Fruit fly (Drosophila melanogaster) whole organism, embryonic: ENCODE results near the gene CG9799.

ENCODE experiments used
- Aef1 ChIP-seq: fragments of 200-800 bp; sonication (Bioruptor generic); IDR thresholded peaks from 3 replicates; pipeline ENCODE4 v1.3.6; 2022; ENCODE audit warnings: missing biosample characterization, missing genetic modification characterization
- Atf-2 ChIP-seq: fragments of 200-800 bp; sonication (Bioruptor generic); optimal IDR thresholded peaks from 2 replicates; lab custom pipeline; 2016; ENCODE audit warnings: missing biosample characterization, missing genetic modification characterization
- B-H2 ChIP-seq: fragments of 200-800 bp; sonication (Bioruptor generic); optimal IDR thresholded peaks from 2 replicates; lab custom pipeline; 2018; ENCODE audit warnings: missing biosample characterization, mild to moderate bottlenecking, missing genetic modification characterization
- CG11504 ChIP-seq: fragments of 200-800 bp; sonication (Bioruptor generic); optimal IDR thresholded peaks from 3 replicates; lab custom pipeline; 2019; ENCODE audit warnings: missing biosample characterization, mild to moderate bottlenecking, missing genetic modification characterization, moderate library complexity
- CG12219 ChIP-seq: fragments of 200-800 bp; sonication (Bioruptor generic); optimal IDR thresholded peaks from 3 replicates; lab custom pipeline; 2018; ENCODE audit warnings: missing biosample characterization, mild to moderate bottlenecking, missing genetic modification characterization
- CG1233 ChIP-seq: fragments of 200-800 bp; sonication (Bioruptor generic); optimal IDR thresholded peaks from 4 replicates; lab custom pipeline; 2018; ENCODE audit warnings: missing biosample characterization, mild to moderate bottlenecking, missing genetic modification characterization
- CG14710 ChIP-seq: fragments of 200-800 bp; sonication (Bioruptor generic); optimal IDR thresholded peaks from 3 replicates; lab custom pipeline; 2019; ENCODE audit warnings: missing biosample characterization, mild to moderate bottlenecking, missing genetic modification characterization, moderate library complexity
- CG15514 ChIP-seq: fragments of 200-800 bp; sonication (Bioruptor generic); optimal IDR thresholded peaks from 3 replicates; lab custom pipeline; 2017; ENCODE audit warnings: missing biosample characterization, missing genetic modification characterization, mild to moderate bottlenecking, moderate library complexity, missing genetic modification reagents
- CG17829 ChIP-seq: fragments of 200-800 bp; optimal IDR thresholded peaks from 2 replicates; lab custom pipeline; 2019; ENCODE audit warnings: missing biosample characterization, mild to moderate bottlenecking, missing genetic modification characterization, moderate library complexity
- CG18262 ChIP-seq: fragments of 200-800 bp; optimal IDR thresholded peaks from 3 replicates; lab custom pipeline; 2019; ENCODE audit warnings: missing biosample characterization, mild to moderate bottlenecking, missing genetic modification characterization, moderate library complexity
- CG33557 ChIP-seq: fragments of 200-800 bp; sonication (Bioruptor generic); optimal IDR thresholded peaks from 2 replicates; lab custom pipeline; 2019; ENCODE audit warnings: missing biosample characterization, mild to moderate bottlenecking, missing genetic modification characterization, moderate library complexity
- CG6813 ChIP-seq: fragments of 200-800 bp; sonication (Bioruptor generic); optimal IDR thresholded peaks from 2 replicates; lab custom pipeline; 2017; ENCODE audit warnings: missing biosample characterization, missing genetic modification characterization, mild to moderate bottlenecking, moderate library complexity, missing genetic modification reagents
- CG8290 ChIP-seq, 3 experiments: fragments of 200-800 bp; sonication (Bioruptor generic); optimal IDR thresholded peaks; 2 replicates each; lab custom pipeline; 2016 to 2019; ENCODE audit warnings: missing biosample characterization in 3 of 3, missing genetic modification characterization in 3 of 3, mild to moderate bottlenecking in 2 of 3, moderate library complexity in 1 of 3
- CG8388 ChIP-seq: fragments of 200-800 bp; sonication (Bioruptor generic); optimal IDR thresholded peaks from 2 replicates; lab custom pipeline; 2019; ENCODE audit warnings: missing biosample characterization, mild to moderate bottlenecking, missing genetic modification characterization, moderate library complexity
- CkIIα-i1 ChIP-seq: fragments of 200-800 bp; sonication (Bioruptor generic); IDR thresholded peaks from 2 replicates; pipeline ENCODE4 v1.3.6; 2022; ENCODE audit warnings: missing biosample characterization, missing genetic modification characterization
- Dref ChIP-seq: fragments of 200-800 bp; sonication (Bioruptor generic); IDR thresholded peaks from 2 replicates; pipeline ENCODE4 v1.3.6; 2022; ENCODE audit warnings: missing biosample characterization, missing genetic modification characterization
- HLHmδ ChIP-seq: fragments of 200-800 bp; sonication (Bioruptor generic); optimal IDR thresholded peaks from 2 replicates; lab custom pipeline; 2018; ENCODE audit warnings: missing biosample characterization, mild to moderate bottlenecking, missing genetic modification characterization, moderate library complexity
- Hr3 ChIP-seq: fragments of 200-800 bp; sonication (Bioruptor generic); optimal IDR thresholded peaks from 3 replicates; lab custom pipeline; 2016; ENCODE audit warnings: missing biosample characterization, missing genetic modification characterization
- Jarid2 ChIP-seq: fragments of 200-800 bp; sonication (Bioruptor generic); optimal IDR thresholded peaks from 3 replicates; lab custom pipeline; 2017; ENCODE audit warnings: mild to moderate bottlenecking, missing biosample characterization, missing genetic modification reagents, missing genetic modification characterization
- Kr ChIP-seq: fragments of 200-800 bp; sonication (Bioruptor generic); optimal IDR thresholded peaks from 2 replicates; lab custom pipeline; 2017; ENCODE audit warnings: missing biosample characterization, mild to moderate bottlenecking, missing genetic modification characterization
- Mad ChIP-seq: fragments of 200-800 bp; sonication (Bioruptor generic); optimal IDR thresholded peaks from 2 replicates; lab custom pipeline; 2016; ENCODE audit warnings: missing biosample characterization, missing genetic modification characterization
- Myb ChIP-seq: fragments of 200-800 bp; sonication (Bioruptor generic); optimal IDR thresholded peaks from 2 replicates; lab custom pipeline; 2016; ENCODE audit warnings: missing biosample characterization, missing genetic modification characterization
- Nf-YB ChIP-seq: fragments of 200-800 bp; sonication (Bioruptor generic); optimal IDR thresholded peaks from 3 replicates; lab custom pipeline; 2019; ENCODE audit warnings: missing biosample characterization, mild to moderate bottlenecking, missing genetic modification characterization, moderate library complexity
- ac ChIP-seq: fragments of 200-800 bp; sonication (Bioruptor generic); optimal IDR thresholded peaks from 3 replicates; lab custom pipeline; 2017; ENCODE audit warnings: missing biosample characterization, mild to moderate bottlenecking, missing genetic modification characterization
- az2 ChIP-seq: fragments of 200-800 bp; sonication (Bioruptor generic); optimal IDR thresholded peaks from 3 replicates; lab custom pipeline; 2016; ENCODE audit warnings: missing biosample characterization, missing genetic modification characterization
- chm ChIP-seq: fragments of 200-800 bp; sonication (Bioruptor generic); IDR thresholded peaks from 2 replicates; pipeline ENCODE4 v1.3.6; 2022; ENCODE audit warnings: missing biosample characterization, missing genetic modification characterization
- croc ChIP-seq: fragments of 200-800 bp; sonication (Bioruptor generic); conservative IDR thresholded peaks from 3 replicates; pipeline ENCODE4 v1.3.6; 2022; ENCODE audit warnings: missing biosample characterization, missing genetic modification characterization
- crp ChIP-seq, 2 experiments: fragments of 200-800 bp; sonication (Bioruptor generic); optimal IDR thresholded peaks; 2 replicates in 1 of 2; 3 replicates in 1 of 2; lab custom pipeline; 2017; ENCODE audit warnings: missing biosample characterization in 2 of 2, missing genetic modification characterization in 2 of 2, mild to moderate bottlenecking in 1 of 2, moderate library complexity in 1 of 2
- dysf ChIP-seq: fragments of 200-800 bp; sonication (Bioruptor generic); IDR thresholded peaks from 3 replicates; pipeline ENCODE4 v1.3.6; 2022; ENCODE audit warnings: missing biosample characterization, missing genetic modification characterization
- fd64A ChIP-seq: fragments of 200-800 bp; sonication (Bioruptor generic); optimal IDR thresholded peaks from 3 replicates; lab custom pipeline; 2018; ENCODE audit warnings: missing biosample characterization, mild to moderate bottlenecking, missing genetic modification characterization
- ftz-f1 ChIP-seq: fragments of 200-800 bp; sonication (Bioruptor generic); optimal IDR thresholded peaks from 2 replicates; lab custom pipeline; 2016; ENCODE audit warnings: missing biosample characterization, missing genetic modification characterization
- gce ChIP-seq: fragments of 200-800 bp; sonication (Bioruptor generic); IDR thresholded peaks from 3 replicates; pipeline ENCODE4 v1.3.6; 2022; ENCODE audit warnings: missing biosample characterization, missing genetic modification characterization
- gro ChIP-seq: fragments of 200-800 bp; sonication (Bioruptor generic); optimal IDR thresholded peaks from 2 replicates; lab custom pipeline; 2016; ENCODE audit warnings: missing biosample characterization, missing genetic modification characterization
- gsb-n ChIP-seq: fragments of 200-800 bp; sonication (Bioruptor generic); optimal IDR thresholded peaks from 3 replicates; lab custom pipeline; 2018; ENCODE audit warnings: missing biosample characterization, mild to moderate bottlenecking, missing genetic modification characterization
- ham ChIP-seq: fragments of 200-800 bp; sonication (Bioruptor generic); IDR thresholded peaks from 2 replicates; pipeline ENCODE4 v1.3.6; 2022; ENCODE audit warnings: missing biosample characterization, missing genetic modification characterization
- ind ChIP-seq: fragments of 200-800 bp; sonication (Bioruptor generic); optimal IDR thresholded peaks from 3 replicates; lab custom pipeline; 2016; ENCODE audit warnings: missing biosample characterization, missing genetic modification characterization
- lola ChIP-seq, 3 experiments: fragments of >200 bp in 2 of 3; fragments of 200-800 bp in 1 of 3; sonication (Bioruptor generic) in 1 of 3; optimal IDR thresholded peaks; 2 replicates each; lab custom pipeline; 2017 to 2019; ENCODE audit warnings: missing biosample characterization in 3 of 3, missing genetic modification characterization in 3 of 3, mild to moderate bottlenecking in 1 of 3, moderate library complexity in 1 of 3
- mirr ChIP-seq: fragments of 200-800 bp; sonication (Bioruptor generic); optimal IDR thresholded peaks from 3 replicates; lab custom pipeline; 2018; ENCODE audit warnings: missing biosample characterization, mild to moderate bottlenecking, missing genetic modification characterization
- mld ChIP-seq: fragments of 200-800 bp; sonication (Bioruptor generic); IDR thresholded peaks from 3 replicates; pipeline ENCODE4 v1.3.6; 2022; ENCODE audit warnings: missing biosample characterization, missing genetic modification characterization; ENCODE audit not compliant: partially characterized antibody
- nerfin-1 ChIP-seq: fragments of 200-800 bp; sonication (Bioruptor generic); optimal IDR thresholded peaks from 3 replicates; lab custom pipeline; 2019; ENCODE audit warnings: missing biosample characterization, mild to moderate bottlenecking, missing genetic modification characterization, moderate library complexity
- prd ChIP-seq, 3 experiments: fragments of >200 bp in 2 of 3; fragments of 200-800 bp in 1 of 3; sonication (Bioruptor generic) in 1 of 3; optimal IDR thresholded peaks in 2 of 3; IDR thresholded peaks in 1 of 3; 2 replicates in 2 of 3; 3 replicates in 1 of 3; pipeline versions ENCODE4 v1.3.6 to Lab custom; 2017 to 2022; ENCODE audit warnings: missing biosample characterization in 1 of 3, missing genetic modification characterization in 1 of 3
- tap ChIP-seq: fragments of 200-800 bp; optimal IDR thresholded peaks from 3 replicates; lab custom pipeline; 2019; ENCODE audit warnings: missing biosample characterization, mild to moderate bottlenecking, missing genetic modification characterization, moderate library complexity
- tio ChIP-seq: fragments of 200-800 bp; sonication (Bioruptor generic); optimal IDR thresholded peaks from 2 replicates; lab custom pipeline; 2017; ENCODE audit warnings: missing biosample characterization, missing genetic modification characterization, inconsistent platforms
- trh ChIP-seq: fragments of 200-800 bp; sonication (Bioruptor generic); optimal IDR thresholded peaks from 2 replicates; lab custom pipeline; 2016; ENCODE audit warnings: missing biosample characterization, missing genetic modification characterization
- ttk ChIP-seq: fragments of 200-800 bp; sonication (Bioruptor generic); IDR thresholded peaks from 2 replicates; pipeline ENCODE4 v2.1.2; 2022; ENCODE audit warnings: missing biosample characterization, missing genetic modification characterization

Gene CG9799

dm6 chr3R:13434325-13435168 is 46.0 kb upstream of the CG9799 start, which contains the start of gene yrt (continued):
- TF ChIP-seq CG8290 (GFP tag; optimal IDR thresholded peaks at IDR 0.05; lab: Kevin White, UChicago) (no peak), CG8290 (tag; optimal IDR thresholded peaks at IDR 0.05; lab: Kevin White, UChicago) (peak in 1 of 2 experiments; percentile 60), CG14710 (tag; lab: Kevin White, UChicago) (peak; percentile 58), tio (GFP tag; lab: Kevin White, UChicago) (no peak), CG18262 (peak; percentile 5), gce (GFP tag; lab: Robert Waterston, UW) (no peak), gro (GFP tag; lab: Kevin White, UChicago) (peak; percentile 9), Myb (GFP tag; lab: Kevin White, UChicago) (peak; percentile 46)

DNA sequence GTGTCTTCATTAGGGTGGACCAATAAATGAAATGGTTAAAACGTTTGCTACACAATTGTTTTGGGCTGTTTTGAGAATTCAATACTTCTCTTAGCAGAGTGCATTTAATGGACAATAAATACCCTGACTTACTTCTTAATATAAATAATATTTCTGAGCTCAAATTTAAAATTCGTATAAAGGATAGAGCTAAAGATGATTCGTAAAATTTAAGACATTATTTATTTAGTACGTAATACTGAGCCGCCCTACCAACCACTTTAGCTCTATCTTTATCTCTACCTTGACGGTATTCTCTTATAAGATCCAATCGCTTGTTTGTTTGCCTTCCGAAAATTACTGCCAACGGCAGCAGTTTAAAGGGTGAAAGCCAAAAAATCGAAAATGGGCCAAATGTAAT is 45.1 kb upstream of the CG9799 start:
- TF ChIP-seq trh (GFP tag; lab: Kevin White, UChicago), result peak; percentile 60
- TF ChIP-seq Jarid2 (GFP tag; lab: Kevin White, UChicago), result peak; percentile 2
- TF ChIP-seq ttk, result peak; percentile 46; the same call in 1 of the 2 replicates
- TF ChIP-seq tap (tag; lab: Kevin White, UChicago), result peak; percentile 87
- TF ChIP-seq crp (GFP tag; optimal IDR thresholded peaks at IDR 0.05; lab: Kevin White, UChicago), result peak in 1 of 2 experiments; percentile 41
- TF ChIP-seq Nf-YB (GFP tag; lab: Kevin White, UChicago), result peak; percentile 81
- TF ChIP-seq B-H2 (GFP tag; lab: Kevin White, UChicago), result peak; percentile 21
- TF ChIP-seq mld (GFP tag; lab: Robert Waterston, UW), result no peak
- peak; percentile 51 for TF ChIP-seq Mad (GFP tag; lab: Kevin White, UChicago)
- TF ChIP-seq CG15514 (GFP tag; lab: Kevin White, UChicago), result peak; percentile 49
- TF ChIP-seq CG17829, result peak; percentile 87
- no peak for TF ChIP-seq croc
- no peak for TF ChIP-seq gro (GFP tag; lab: Kevin White, UChicago)
- TF ChIP-seq nerfin-1 (tag; lab: Kevin White, UChicago), result peak; percentile 74
- TF ChIP-seq CG8388 (GFP tag; lab: Kevin White, UChicago), result peak; percentile 81
- TF ChIP-seq Dref, result no peak
- peak; percentile 91 for TF ChIP-seq CG33557 (GFP tag; lab: Kevin White, UChicago)
- peak; percentile 93 for TF ChIP-seq CG12219 (GFP tag; lab: Kevin White, UChicago)
- no peak for TF ChIP-seq ftz-f1 (GFP tag; lab: Kevin White, UChicago)
- TF ChIP-seq ind (GFP tag; lab: Kevin White, UChicago), result peak; percentile 65
- peak; percentile 8 for TF ChIP-seq ac (GFP tag; lab: Kevin White, UChicago)
- TF ChIP-seq Atf-2 (GFP tag; lab: Kevin White, UChicago), result peak; percentile 29
- TF ChIP-seq chm (GFP tag; lab: Robert Waterston, UW), result peak; percentile 68; the same call in 1 of the 2 replicates
- TF ChIP-seq Hr3, result peak; percentile 66
- TF ChIP-seq az2 (GFP tag; lab: Kevin White, UChicago), result peak; percentile 84
- TF ChIP-seq CkIIα-i1, result no peak
- no peak for TF ChIP-seq prd (optimal IDR thresholded peaks at IDR 0.05; lab: Kevin White, UChicago)
- TF ChIP-seq prd (GFP tag; IDR thresholded peaks at IDR 0.05; lab: Robert Waterston, UW), result peak; percentile 62
- peak; percentile 78 for TF ChIP-seq CG6813 (GFP tag; lab: Kevin White, UChicago)
- no peak for TF ChIP-seq ham
- TF ChIP-seq dysf, result peak; percentile 86
- TF ChIP-seq Aef1 (GFP tag; lab: Robert Waterston, UW), result peak; percentile 11; the same call in 1 of the 3 replicates
- TF ChIP-seq Kr (GFP tag; lab: Kevin White, UChicago), result no peak
- peak; percentile 16 for TF ChIP-seq mirr (GFP tag; lab: Kevin White, UChicago)
- peak in 1 of 3 experiments; percentile 87 for TF ChIP-seq lola (GFP tag; optimal IDR thresholded peaks at IDR 0.05; lab: Kevin White, UChicago)
- TF ChIP-seq CG11504, result peak; percentile 84
- peak; percentile 55 for TF ChIP-seq CG1233 (GFP tag; lab: Kevin White, UChicago)
- peak; percentile 31 for TF ChIP-seq fd64A (GFP tag; lab: Kevin White, UChicago)
- no peak for TF ChIP-seq HLHmδ (GFP tag; lab: Kevin White, UChicago)
- TF ChIP-seq gsb-n (tag; lab: Kevin White, UChicago), result peak; percentile 83
